Worm (Caenorhabditis elegans): ENCODE data around the gene glb-17.

Gene glb-17

ce11 chrX:9584333-9584732 is 7.5 kb upstream of the glb-17 start, which contains the start of gene gpx-5:
Gene gpx-5, plus strand, starts transcription at chrX:9584668.
- TF ChIP-seq pha-4 (tag; optimal IDR thresholded peaks at IDR 0.05), result no peak

ce11 chrX:9568574-9568973 is 8.3 kb downstream of the glb-17 start:
- TF ChIP-seq ceh-14 (tag; optimal IDR thresholded peaks at IDR 0.05) (no peak), Y22D7AL.16 (tag; optimal IDR thresholded peaks at IDR 0.05) (no peak), zip-5 (tag; optimal IDR thresholded peaks at IDR 0.05) (no peak), unc-42 (tag; optimal IDR thresholded peaks at IDR 0.05) (no peak), elt-2 (tag; optimal IDR thresholded peaks at IDR 0.05) (peak; percentile 20), gmeb-2 (tag; optimal IDR thresholded peaks at IDR 0.05) (no peak)

DNA sequence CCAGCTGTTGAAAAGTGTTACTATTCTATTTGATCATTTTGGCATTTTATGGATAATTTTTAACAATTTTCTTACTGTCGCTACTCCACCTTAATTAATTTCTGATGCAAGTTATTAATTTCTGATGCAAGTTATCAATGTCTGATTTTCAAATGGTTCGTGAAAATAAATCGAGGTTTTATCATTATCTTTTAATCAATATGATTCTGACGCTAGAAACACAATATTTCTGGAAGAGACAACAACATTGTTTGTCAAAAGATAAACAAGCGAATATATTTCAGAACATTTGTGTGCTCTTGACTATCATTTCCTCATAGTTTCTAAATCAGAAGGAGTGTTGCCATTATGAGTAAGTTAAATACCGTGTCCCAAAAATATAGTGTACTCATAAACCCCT is 10.4 kb downstream of the glb-17 start, which contains the start of gene F49E2.2:
TSS of gene F49E2.2 (plus strand) at position 301 of the 400 bp plus-strand sequence.
- no peak for TF ChIP-seq K02D7.2 (tag; optimal IDR thresholded peaks at IDR 0.05)

ce11 chrX:9565881-9566280 is 10.9 kb downstream of the glb-17 start, which contains the start of gene moc-5:
Gene moc-5, minus strand, starts transcription at chrX:9565981.
- no peak for TF ChIP-seq sox-4 (tag; optimal IDR thresholded peaks at IDR 0.05)
- no peak for TF ChIP-seq ceh-30 (tag; optimal IDR thresholded peaks at IDR 0.05)
- no peak for TF ChIP-seq ceh-45 (GFP tag; IDR thresholded peaks at IDR 0.05)
- no peak for TF ChIP-seq unc-42 (tag; optimal IDR thresholded peaks at IDR 0.05)
- no peak for TF ChIP-seq ceh-48 (tag; optimal IDR thresholded peaks at IDR 0.05)
- TF ChIP-seq fkh-6 (tag; optimal IDR thresholded peaks at IDR 0.05), result no peak
- no peak for TF ChIP-seq unc-86 (tag; optimal IDR thresholded peaks at IDR 0.05)
- no peak for TF ChIP-seq hlh-8 (tag; optimal IDR thresholded peaks at IDR 0.05)
- no peak for TF ChIP-seq dmd-4 (tag; optimal IDR thresholded peaks at IDR 0.05; ENCODE audit: borderline replicate concordance)
- TF ChIP-seq odd-2 (tag; optimal IDR thresholded peaks at IDR 0.05), result no peak
- no peak for TF ChIP-seq pax-1 (tag; optimal IDR thresholded peaks at IDR 0.05)
- no peak for TF ChIP-seq hlh-6 (tag; optimal IDR thresholded peaks at IDR 0.05)
- TF ChIP-seq nhr-232 (tag; optimal IDR thresholded peaks at IDR 0.05), result no peak
- TF ChIP-seq ceh-14 (tag; optimal IDR thresholded peaks at IDR 0.05), result no peak
- TF ChIP-seq ceh-19 (GFP tag; optimal IDR thresholded peaks at IDR 0.05), result no peak
- TF ChIP-seq elt-4 (tag; optimal IDR thresholded peaks at IDR 0.05), result no peak
- TF ChIP-seq ahr-1 (tag; optimal IDR thresholded peaks at IDR 0.05), result no peak

ce11 chrX:9560931-9561330 is 15.9 kb downstream of the glb-17 start:
- TF ChIP-seq elt-2 (tag; optimal IDR thresholded peaks at IDR 0.05), result peak; percentile 35
- no peak for TF ChIP-seq ama-1 (optimal IDR thresholded peaks at IDR 0.05)
- no peak for TF ChIP-seq rnt-1 (tag; optimal IDR thresholded peaks at IDR 0.05)
- no peak for TF ChIP-seq sdc-2 (tag; optimal IDR thresholded peaks at IDR 0.05)
- TF ChIP-seq che-1 (tag; optimal IDR thresholded peaks at IDR 0.05), result no peak
- no peak for TF ChIP-seq pha-2 (tag; optimal IDR thresholded peaks at IDR 0.05)

ce11 chrX:9556038-9556437 is 20.8 kb downstream of the glb-17 start:
- no peak for TF ChIP-seq ceh-6 (GFP tag; optimal IDR thresholded peaks at IDR 0.05)
- no peak for TF ChIP-seq pqm-1 (tag; optimal IDR thresholded peaks at IDR 0.05)
- no peak for TF ChIP-seq ref-2 (tag; optimal IDR thresholded peaks at IDR 0.05)
- TF ChIP-seq pax-1 (tag; optimal IDR thresholded peaks at IDR 0.05), result no peak
- TF ChIP-seq elt-2 (tag; optimal IDR thresholded peaks at IDR 0.05), result no peak
- no peak for TF ChIP-seq dve-1 (tag; optimal IDR thresholded peaks at IDR 0.05)
- no peak for TF ChIP-seq T23F11.4 (GFP tag; optimal IDR thresholded peaks at IDR 0.05)
- no peak for TF ChIP-seq hlh-13 (GFP tag; optimal IDR thresholded peaks at IDR 0.05)
- no peak for TF ChIP-seq nhr-11 (tag; optimal IDR thresholded peaks at IDR 0.05)
- no peak for TF ChIP-seq syd-9 (tag; optimal IDR thresholded peaks at IDR 0.05)
- no peak for TF ChIP-seq ceh-9 (tag; optimal IDR thresholded peaks at IDR 0.05)
- no peak for TF ChIP-seq ceh-48 (tag; optimal IDR thresholded peaks at IDR 0.05)
- TF ChIP-seq ahr-1 (tag; optimal IDR thresholded peaks at IDR 0.05), result no peak
- no peak for TF ChIP-seq unc-42 (tag; optimal IDR thresholded peaks at IDR 0.05)
- no peak for TF ChIP-seq Y22D7AL.16 (tag; optimal IDR thresholded peaks at IDR 0.05)
- TF ChIP-seq C38D4.7 (GFP tag; optimal IDR thresholded peaks at IDR 0.05), result no peak
